Fruit fly (Drosophila melanogaster): ENCODE measurements around the gene CG7394.

dm6 chr3L:11609835-11610234, 48.0 kb downstream of the CG7394 start, which contains the start of gene CG42832:
- TF ChIP-seq CG4318 (GFP tag; optimal IDR thresholded peaks at IDR 0.05) (no peak), ss (GFP tag; optimal IDR thresholded peaks at IDR 0.05) (no peak), CG6792 (GFP tag; optimal IDR thresholded peaks at IDR 0.05) (no peak), CG11762 (GFP tag; optimal IDR thresholded peaks at IDR 0.05; ENCODE audit: insufficient read depth) (no peak), spab (GFP tag; optimal IDR thresholded peaks at IDR 0.05) (no peak), Hr39 (GFP tag; optimal IDR thresholded peaks at IDR 0.05) (no peak), Blimp-1 (GFP tag; optimal IDR thresholded peaks at IDR 0.05) (no peak), CG6854 (GFP tag; optimal IDR thresholded peaks at IDR 0.05) (no peak), CG8632 (GFP tag; optimal IDR thresholded peaks at IDR 0.05) (no peak), eg (GFP tag; IDR thresholded peaks at IDR 0.05) (no peak)

Data from whole organism, prepupa.